Fruit fly (Drosophila melanogaster) whole organism, embryonic: ENCODE results near the gene CG43675.

Experiments used
- Antp ChIP-seq: fragments of 200-800 bp; sonication (Bioruptor generic); optimal IDR thresholded peaks from 3 replicates; lab custom pipeline; 2016; ENCODE audit warnings: missing biosample characterization, missing genetic modification characterization
- CG10959 ChIP-seq: fragments of 200-800 bp; sonication (Bioruptor generic); IDR thresholded peaks from 2 replicates; pipeline ENCODE4 v1.3.6; 2022; ENCODE audit warnings: missing biosample characterization, missing genetic modification characterization
- CG1233 ChIP-seq: fragments of 200-800 bp; sonication (Bioruptor generic); optimal IDR thresholded peaks from 4 replicates; lab custom pipeline; 2018; ENCODE audit warnings: missing biosample characterization, mild to moderate bottlenecking, missing genetic modification characterization
- CG12744 ChIP-seq: fragments of 200-800 bp; sonication (Bioruptor generic); optimal IDR thresholded peaks from 2 replicates; lab custom pipeline; 2016; ENCODE audit warnings: missing biosample characterization, missing genetic modification characterization
- CG13424 ChIP-seq: fragments of 200-800 bp; sonication (Bioruptor generic); optimal IDR thresholded peaks from 2 replicates; lab custom pipeline; 2019; ENCODE audit warnings: missing biosample characterization, mild to moderate bottlenecking, missing genetic modification characterization, moderate library complexity
- CG15011 ChIP-seq: fragments of 200-800 bp; sonication (Bioruptor generic); optimal IDR thresholded peaks from 3 replicates; lab custom pipeline; 2018; ENCODE audit warnings: missing biosample characterization, mild to moderate bottlenecking, missing genetic modification characterization
- CG15073 ChIP-seq: fragments of 200-800 bp; sonication (Bioruptor generic); optimal IDR thresholded peaks from 2 replicates; lab custom pipeline; 2016; ENCODE audit warnings: missing biosample characterization, missing genetic modification characterization
- CG1603 ChIP-seq: fragments of 200-800 bp; sonication (Bioruptor generic); optimal IDR thresholded peaks from 2 replicates; lab custom pipeline; 2019; ENCODE audit warnings: missing biosample characterization, mild to moderate bottlenecking, missing genetic modification characterization, moderate library complexity
- CG16815 ChIP-seq: fragments of 200-800 bp; sonication (Bioruptor generic); optimal IDR thresholded peaks from 3 replicates; lab custom pipeline; 2017; ENCODE audit warnings: missing biosample characterization, mild to moderate bottlenecking, missing genetic modification characterization
- CG17568 ChIP-seq: fragments of 200-800 bp; sonication (Bioruptor generic); optimal IDR thresholded peaks from 2 replicates; lab custom pipeline; 2018; ENCODE audit warnings: missing biosample characterization, mild to moderate bottlenecking, missing genetic modification characterization, moderate library complexity
- CG2120 ChIP-seq: fragments of 200-800 bp; sonication (Bioruptor generic); optimal IDR thresholded peaks from 3 replicates; lab custom pipeline; 2016; ENCODE audit warnings: missing biosample characterization, missing genetic modification characterization
- CG2678 ChIP-seq: fragments of 200-800 bp; sonication (Bioruptor generic); optimal IDR thresholded peaks from 3 replicates; lab custom pipeline; 2019; ENCODE audit warnings: missing biosample characterization, mild to moderate bottlenecking, missing genetic modification characterization, moderate library complexity
- CG2712 ChIP-seq: fragments of 200-800 bp; optimal IDR thresholded peaks from 3 replicates; lab custom pipeline; 2019; ENCODE audit warnings: missing biosample characterization, mild to moderate bottlenecking, missing genetic modification characterization, moderate library complexity
- CG34376 ChIP-seq: fragments of 200-800 bp; sonication (Bioruptor generic); optimal IDR thresholded peaks from 2 replicates; lab custom pipeline; 2018; ENCODE audit warnings: missing biosample characterization, mild to moderate bottlenecking, missing genetic modification characterization
- CG34422 ChIP-seq: fragments of 200-800 bp; sonication (Bioruptor generic); IDR thresholded peaks from 3 replicates; pipeline ENCODE4 v1.3.6; 2022; ENCODE audit warnings: missing biosample characterization, missing genetic modification characterization
- CG3838 ChIP-seq: fragments of 200-800 bp; sonication (Bioruptor generic); optimal IDR thresholded peaks from 3 replicates; lab custom pipeline; 2016; ENCODE audit warnings: missing biosample characterization, missing genetic modification characterization
- CG4424 ChIP-seq: fragments of 200-800 bp; sonication (Bioruptor generic); optimal IDR thresholded peaks from 3 replicates; lab custom pipeline; 2016; ENCODE audit warnings: missing biosample characterization, missing genetic modification characterization
- CG4854 ChIP-seq: fragments of 200-800 bp; sonication (Bioruptor generic); optimal IDR thresholded peaks from 2 replicates; lab custom pipeline; 2016; ENCODE audit warnings: missing biosample characterization, missing genetic modification characterization, inconsistent platforms
- CG6175 ChIP-seq: fragments of 200-800 bp; sonication (Bioruptor generic); IDR thresholded peaks from 3 replicates; pipeline ENCODE4 v1.3.6; 2022; ENCODE audit warnings: missing biosample characterization, missing genetic modification characterization
- CG6765 ChIP-seq: fragments of 200-800 bp; sonication (Bioruptor generic); optimal IDR thresholded peaks from 3 replicates; lab custom pipeline; 2017; ENCODE audit warnings: missing biosample characterization, mild to moderate bottlenecking, missing genetic modification characterization
- CG8924 ChIP-seq: fragments of 200-800 bp; optimal IDR thresholded peaks from 3 replicates; lab custom pipeline; 2019; ENCODE audit warnings: missing biosample characterization, mild to moderate bottlenecking, missing genetic modification characterization, moderate library complexity
- CG9817 ChIP-seq: fragments of 200-800 bp; sonication (Bioruptor generic); optimal IDR thresholded peaks from 2 replicates; lab custom pipeline; 2018; ENCODE audit warnings: missing biosample characterization, mild to moderate bottlenecking, missing genetic modification characterization, moderate library complexity
- CrebB ChIP-seq: fragments of 200-800 bp; sonication (Bioruptor generic); optimal IDR thresholded peaks from 3 replicates; lab custom pipeline; 2018; ENCODE audit warnings: missing biosample characterization, mild to moderate bottlenecking, missing genetic modification characterization
- Dek ChIP-seq: fragments of 200-800 bp; sonication (Bioruptor generic); optimal IDR thresholded peaks from 3 replicates; lab custom pipeline; 2019; ENCODE audit warnings: missing biosample characterization, mild to moderate bottlenecking, missing genetic modification characterization, moderate library complexity
- HmgZ ChIP-seq: fragments of 200-800 bp; sonication (Bioruptor generic); optimal IDR thresholded peaks from 2 replicates; lab custom pipeline; 2018; ENCODE audit warnings: missing biosample characterization, mild to moderate bottlenecking, missing genetic modification characterization
- NK7.1 ChIP-seq: fragments of 200-800 bp; sonication (Bioruptor generic); optimal IDR thresholded peaks from 3 replicates; lab custom pipeline; 2016; ENCODE audit warnings: missing biosample characterization, missing genetic modification characterization
- Pdp1 ChIP-seq, 2 experiments: fragments of 200-800 bp; sonication (Bioruptor generic); optimal IDR thresholded peaks; 3 replicates each; lab custom pipeline; 2016; ENCODE audit warnings: missing biosample characterization in 2 of 2, missing genetic modification characterization in 2 of 2, mild to moderate bottlenecking in 1 of 2, moderate library complexity in 1 of 2
- Ssrp ChIP-seq: fragments of 200-800 bp; sonication (Bioruptor generic); optimal IDR thresholded peaks from 2 replicates; lab custom pipeline; 2018; ENCODE audit warnings: missing biosample characterization, mild to moderate bottlenecking, missing genetic modification characterization, moderate library complexity
- TFAM ChIP-seq: fragments of 200-800 bp; sonication (Bioruptor generic); optimal IDR thresholded peaks from 2 replicates; lab custom pipeline; 2017; ENCODE audit warnings: missing biosample characterization, missing genetic modification characterization, inconsistent platforms
- Tbp ChIP-seq: fragments of >200 bp; optimal IDR thresholded peaks from 2 replicates; lab custom pipeline; 2018; ENCODE audit warnings: missing biosample characterization, missing genetic modification characterization
- Usf ChIP-seq: fragments of 200-800 bp; sonication (Bioruptor generic); optimal IDR thresholded peaks from 2 replicates; lab custom pipeline; 2017; ENCODE audit warnings: missing genotype, missing biosample characterization, missing genetic modification characterization
- dmrt99B ChIP-seq: fragments of 200-800 bp; sonication (Bioruptor generic); optimal IDR thresholded peaks from 2 replicates; lab custom pipeline; 2018; ENCODE audit warnings: missing biosample characterization, mild to moderate bottlenecking, missing genetic modification characterization, moderate library complexity
- dpn ChIP-seq, 2 experiments: fragments of 200-800 bp; sonication (Bioruptor generic); optimal IDR thresholded peaks; 3 replicates each; lab custom pipeline; 2016; ENCODE audit warnings: missing biosample characterization in 2 of 2, missing genetic modification characterization in 2 of 2
- gem ChIP-seq: fragments of 200-800 bp; sonication (Bioruptor generic); optimal IDR thresholded peaks from 2 replicates; lab custom pipeline; 2019; ENCODE audit warnings: missing biosample characterization, mild to moderate bottlenecking, missing genetic modification characterization, moderate library complexity
- kay ChIP-seq: fragments of 200-800 bp; sonication (Bioruptor generic); optimal IDR thresholded peaks from 2 replicates; lab custom pipeline; 2016; ENCODE audit warnings: missing biosample characterization, missing genetic modification characterization
- lmd ChIP-seq: fragments of 200-800 bp; sonication (Bioruptor generic); IDR thresholded peaks from 2 replicates; pipeline ENCODE4 v1.3.6; 2022; ENCODE audit warnings: missing biosample characterization, missing genetic modification characterization
- maf-S ChIP-seq: fragments of 200-800 bp; sonication (Bioruptor generic); optimal IDR thresholded peaks from 2 replicates; lab custom pipeline; 2016; ENCODE audit warnings: missing biosample characterization, missing genetic modification characterization
- mam ChIP-seq: fragments of 200-800 bp; sonication (Bioruptor generic); optimal IDR thresholded peaks from 3 replicates; lab custom pipeline; 2016; ENCODE audit warnings: missing biosample characterization, missing genetic modification characterization
- org-1 ChIP-seq: fragments of 200-800 bp; sonication (Bioruptor generic); optimal IDR thresholded peaks from 2 replicates; lab custom pipeline; 2017; ENCODE audit warnings: missing biosample characterization, missing genetic modification characterization
- phol ChIP-seq: fragments of 200-800 bp; sonication (Bioruptor generic); optimal IDR thresholded peaks from 3 replicates; lab custom pipeline; 2018; ENCODE audit warnings: missing biosample characterization, mild to moderate bottlenecking, missing genetic modification characterization, moderate library complexity
- ro ChIP-seq: fragments of 200-800 bp; sonication (Bioruptor generic); IDR thresholded peaks from 2 replicates; pipeline ENCODE4 v1.3.6; 2022; ENCODE audit warnings: missing biosample characterization, missing genetic modification characterization
- sd ChIP-seq: fragments of 200-800 bp; sonication (Bioruptor generic); optimal IDR thresholded peaks from 3 replicates; lab custom pipeline; 2018; ENCODE audit warnings: missing biosample characterization, mild to moderate bottlenecking, missing genetic modification characterization, moderate library complexity
- tap ChIP-seq: fragments of 200-800 bp; optimal IDR thresholded peaks from 3 replicates; lab custom pipeline; 2019; ENCODE audit warnings: missing biosample characterization, mild to moderate bottlenecking, missing genetic modification characterization, moderate library complexity
- tin ChIP-seq: fragments of 200-800 bp; sonication (Bioruptor generic); optimal IDR thresholded peaks from 3 replicates; lab custom pipeline; 2016; ENCODE audit warnings: missing biosample characterization, missing genetic modification characterization
- tio ChIP-seq: fragments of 200-800 bp; sonication (Bioruptor generic); optimal IDR thresholded peaks from 2 replicates; lab custom pipeline; 2017; ENCODE audit warnings: missing biosample characterization, missing genetic modification characterization, inconsistent platforms
- tup ChIP-seq: fragments of 200-800 bp; sonication (Bioruptor generic); optimal IDR thresholded peaks from 2 replicates; lab custom pipeline; 2016; ENCODE audit warnings: missing biosample characterization, mild to moderate bottlenecking, missing genetic modification characterization, moderate library complexity
- zf30C ChIP-seq: fragments of 200-800 bp; sonication (Bioruptor generic); optimal IDR thresholded peaks from 3 replicates; lab custom pipeline; 2018; ENCODE audit warnings: missing biosample characterization, mild to moderate bottlenecking, missing genetic modification characterization
- zfh2 ChIP-seq: fragments of 200-800 bp; sonication (Bioruptor generic); optimal IDR thresholded peaks from 2 replicates; lab custom pipeline; 2016; ENCODE audit warnings: missing biosample characterization, missing genetic modification characterization

The CG43675 gene

DNA sequence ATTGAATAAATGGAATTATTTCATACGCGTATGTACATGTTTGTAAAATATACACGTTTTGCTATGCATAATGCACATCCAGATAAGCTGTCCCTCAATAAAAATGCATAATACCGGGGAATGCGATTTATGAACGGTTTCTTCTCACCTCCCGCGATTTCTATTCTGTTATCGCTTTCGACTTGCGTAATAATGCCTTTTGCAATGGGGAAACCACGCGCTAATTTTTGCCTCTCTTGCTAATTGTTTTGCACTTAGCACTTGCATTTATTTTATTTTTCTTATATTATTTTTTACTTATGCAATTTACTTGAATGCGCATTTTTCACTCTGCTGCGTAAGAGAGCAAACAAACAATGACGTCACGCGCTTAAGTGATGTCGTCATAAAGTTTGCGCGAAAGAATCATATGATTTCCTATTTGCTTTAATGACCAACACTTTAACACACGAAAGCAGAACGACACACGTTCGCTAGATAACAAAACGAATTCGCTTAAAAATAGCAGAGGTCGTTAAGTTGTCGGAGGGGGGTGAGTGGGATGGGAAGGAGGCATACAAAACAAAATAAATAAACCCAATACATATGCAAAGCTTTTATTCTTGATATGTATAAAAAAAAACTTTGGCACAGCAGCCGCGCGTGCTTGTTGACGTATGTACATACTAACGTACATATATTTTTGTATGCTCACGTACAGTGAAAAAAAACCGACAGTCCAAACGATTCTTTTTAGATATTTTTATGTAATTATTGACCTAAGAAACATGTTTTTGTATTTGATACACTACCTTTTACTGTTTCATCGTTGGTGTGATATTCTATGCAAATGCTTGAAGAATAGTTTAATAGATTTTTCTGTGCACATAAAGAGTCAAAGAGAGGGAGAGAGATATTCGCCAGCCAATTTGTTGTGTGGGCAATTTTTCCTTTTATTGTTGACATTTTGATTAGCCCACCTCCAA lies 3.6 kb upstream of the CG43675 start (continued):
- peak; percentile 22 for TF ChIP-seq kay
- TF ChIP-seq maf-S (GFP tag; lab: Kevin White, UChicago), result peak; percentile 10
- peak; percentile 36 for TF ChIP-seq org-1 (GFP tag; lab: Kevin White, UChicago)
- TF ChIP-seq mam, result peak; percentile 70
- TF ChIP-seq zfh2 (GFP tag; lab: Kevin White, UChicago), result peak; percentile 53
- TF ChIP-seq Dek (tag; lab: Kevin White, UChicago), result peak; percentile 47
- no peak for TF ChIP-seq CG15073
- TF ChIP-seq CrebB (tag; lab: Kevin White, UChicago), result peak; percentile 6
- no peak for TF ChIP-seq TFAM (GFP tag; lab: Kevin White, UChicago)
- peak; percentile 52 for TF ChIP-seq CG15011
- peak; percentile 37 for TF ChIP-seq tin
- peak; percentile 66 for TF ChIP-seq zf30C
- TF ChIP-seq NK7.1, result peak; percentile 53
- TF ChIP-seq CG2678 (tag; lab: Kevin White, UChicago), result peak; percentile 84
- no peak for TF ChIP-seq CG10959 (GFP tag; lab: Robert Waterston, UW)
- peak; percentile 43 for TF ChIP-seq tio
- peak; percentile 77 for TF ChIP-seq CG6765 (GFP tag; lab: Kevin White, UChicago)
- TF ChIP-seq lmd (GFP tag; lab: Robert Waterston, UW), result no peak
- peak; percentile 27 for TF ChIP-seq CG16815
- peak; percentile 1 for TF ChIP-seq Antp (GFP tag; lab: Kevin White, UChicago)
- TF ChIP-seq Pdp1 (GFP tag; optimal IDR thresholded peaks at IDR 0.05; lab: Kevin White, UChicago), result peak; percentile 43 to 73
- peak; percentile 20 for TF ChIP-seq Ssrp
- peak; percentile 1 for TF ChIP-seq Usf (GFP tag; lab: Kevin White, UChicago)
- TF ChIP-seq CG34376, result peak; percentile 66
- no peak for TF ChIP-seq ro
- TF ChIP-seq phol, result peak; percentile 47
- TF ChIP-seq CG1233 (GFP tag; lab: Kevin White, UChicago), result peak; percentile 52
- TF ChIP-seq CG9817 (tag; lab: Kevin White, UChicago), result peak; percentile 49
- TF ChIP-seq CG12744 (GFP tag; lab: Kevin White, UChicago), result peak; percentile 42
- TF ChIP-seq CG6175 (GFP tag; lab: Robert Waterston, UW), result no peak
- peak; percentile 54 for TF ChIP-seq CG13424 (tag; lab: Kevin White, UChicago)
- peak; percentile 31 for TF ChIP-seq CG3838 (GFP tag; lab: Kevin White, UChicago)
- peak; percentile 76 for TF ChIP-seq sd (tag; lab: Kevin White, UChicago)
- peak; percentile 19 for TF ChIP-seq CG1603 (tag; lab: Kevin White, UChicago)
- TF ChIP-seq gem (tag; lab: Kevin White, UChicago), result peak; percentile 74
- TF ChIP-seq CG34422 (GFP tag; lab: Robert Waterston, UW), result no peak
- TF ChIP-seq tup (GFP tag; lab: Kevin White, UChicago), result peak; percentile 21
- TF ChIP-seq CG8924 (tag; lab: Kevin White, UChicago), result peak; percentile 48
- no peak for TF ChIP-seq Tbp (GFP tag; lab: Kevin White, UChicago)
- peak; percentile 56 for TF ChIP-seq CG2712 (tag; lab: Kevin White, UChicago)
- peak; percentile 69 for TF ChIP-seq CG17568 (GFP tag; lab: Kevin White, UChicago)
- peak; percentile 63 to 71 for TF ChIP-seq dpn (GFP tag; optimal IDR thresholded peaks at IDR 0.05; lab: Kevin White, UChicago)
- TF ChIP-seq tap, result peak; percentile 7
- peak; percentile 91 for TF ChIP-seq CG2120 (GFP tag; lab: Kevin White, UChicago)
- peak; percentile 51 for TF ChIP-seq CG4424
- peak; percentile 62 for TF ChIP-seq dmrt99B (tag; lab: Kevin White, UChicago)
- peak; percentile 65 for TF ChIP-seq CG4854 (GFP tag; lab: Kevin White, UChicago)
- TF ChIP-seq HmgZ (tag; lab: Kevin White, UChicago), result peak; percentile 59
